Fruit fly (Drosophila melanogaster): ENCODE measurements around the gene nom.

Gene nom

DNA sequence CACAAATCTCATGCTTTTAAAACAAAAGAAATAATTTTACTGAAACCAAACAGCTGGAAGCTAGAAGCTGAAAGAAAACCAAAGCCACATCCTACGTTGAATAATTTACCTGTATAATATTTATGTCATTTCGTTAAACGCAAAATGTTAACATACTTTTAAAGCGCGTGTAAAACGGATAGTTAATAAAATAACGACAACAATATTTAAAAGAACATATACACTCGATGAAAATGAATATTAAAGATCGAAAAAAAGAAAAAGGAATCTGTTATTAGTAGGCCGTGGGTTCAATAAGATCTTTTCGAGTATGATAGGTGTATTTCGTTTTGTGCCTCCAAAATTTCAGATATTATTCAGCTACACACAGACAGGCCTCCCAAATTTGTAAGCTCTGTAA is 1.9 kb upstream of the nom start, which contains the start of gene CG8136:
Gene CG8136, plus strand, starts transcription at position 301 of the 400 bp plus-strand sequence.
- TF ChIP-seq Dll (optimal IDR thresholded peaks at IDR 0.05) (no peak), EcR (GFP tag; optimal IDR thresholded peaks at IDR 0.05) (no peak), pan (optimal IDR thresholded peaks at IDR 0.05) (no peak), psq (optimal IDR thresholded peaks at IDR 0.05) (no peak), usp (GFP tag; optimal IDR thresholded peaks at IDR 0.05) (no peak), CG8478 (optimal IDR thresholded peaks at IDR 0.05) (no peak)

DNA sequence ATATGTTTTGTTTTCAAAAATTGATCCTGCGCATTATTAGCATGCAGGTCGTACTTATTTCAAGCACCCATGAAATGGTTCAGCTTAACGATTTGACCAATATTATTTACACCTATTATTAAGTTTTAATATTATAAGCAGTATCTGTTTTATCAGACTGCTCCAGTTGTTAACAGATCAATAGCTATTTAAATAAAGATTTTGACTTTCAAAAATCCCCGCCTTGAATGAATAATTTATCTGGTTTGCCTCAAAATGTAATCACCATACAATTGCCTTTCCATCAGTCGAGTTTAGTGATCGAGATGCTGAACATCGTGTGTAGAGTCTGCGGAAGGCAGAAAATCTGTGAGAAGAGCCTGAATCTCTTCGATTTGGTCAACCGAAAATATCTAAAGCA is 2.2 kb downstream of the nom start, which contains the start of gene ouib:
Gene ouib, plus strand, starts transcription at position 301 of the 400 bp plus-strand sequence.
- no peak for TF ChIP-seq EcR (GFP tag; optimal IDR thresholded peaks at IDR 0.05)
- no peak for TF ChIP-seq psq (optimal IDR thresholded peaks at IDR 0.05)
- no peak for TF ChIP-seq CG8478 (optimal IDR thresholded peaks at IDR 0.05)
- no peak for TF ChIP-seq pan (optimal IDR thresholded peaks at IDR 0.05)
- TF ChIP-seq usp (GFP tag; optimal IDR thresholded peaks at IDR 0.05), result no peak
- TF ChIP-seq Dll (optimal IDR thresholded peaks at IDR 0.05), result no peak

- TF ChIP-seq usp (GFP tag; optimal IDR thresholded peaks at IDR 0.05) (no peak), psq (optimal IDR thresholded peaks at IDR 0.05) (no peak), EcR (GFP tag; optimal IDR thresholded peaks at IDR 0.05) (no peak)
Measured at dm6 chr3R:8726632-8727031, 3.7 kb downstream of the nom start, which contains the start of gene CG8159. CG8159 (plus strand) TSS chr3R:8726854.

DNA sequence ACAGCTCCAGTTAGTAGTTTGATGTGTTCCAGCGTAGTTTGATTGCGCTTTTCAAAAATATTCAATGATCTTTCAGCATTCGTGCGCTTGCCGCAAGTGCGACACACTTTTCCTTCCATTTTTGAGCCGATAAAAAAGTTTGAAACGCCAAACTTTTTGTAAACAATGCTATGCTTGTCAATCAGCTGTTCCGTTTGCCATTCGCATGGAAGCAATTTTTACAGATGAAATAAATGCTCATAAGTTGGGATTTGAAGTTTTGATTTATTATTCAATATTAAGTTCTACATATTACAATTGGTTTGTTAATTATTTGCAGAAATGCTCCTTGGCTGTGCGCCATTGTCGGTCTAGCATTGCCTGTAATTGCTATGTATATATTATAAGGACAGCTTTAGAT is 6.6 kb downstream of the nom start, which contains the start of gene ranshi:
Gene ranshi, minus strand, starts transcription at position 152 of the 400 bp plus-strand sequence.
- TF ChIP-seq Dll (optimal IDR thresholded peaks at IDR 0.05) (no peak), CG8478 (optimal IDR thresholded peaks at IDR 0.05) (no peak), psq (optimal IDR thresholded peaks at IDR 0.05) (no peak), usp (GFP tag; optimal IDR thresholded peaks at IDR 0.05) (no peak), EcR (GFP tag; optimal IDR thresholded peaks at IDR 0.05) (no peak), pan (optimal IDR thresholded peaks at IDR 0.05) (no peak)

- TF ChIP-seq EcR (GFP tag; optimal IDR thresholded peaks at IDR 0.05) (no peak), CG8478 (optimal IDR thresholded peaks at IDR 0.05) (no peak), Dll (optimal IDR thresholded peaks at IDR 0.05) (no peak), usp (GFP tag; optimal IDR thresholded peaks at IDR 0.05) (no peak), psq (optimal IDR thresholded peaks at IDR 0.05) (no peak), pan (optimal IDR thresholded peaks at IDR 0.05) (no peak)
Measured at dm6 chr3R:8731597-8732263, 8.8 kb downstream of the nom start, which contains the start of the genes M1BP and CG8202. M1BP (minus strand) TSS chr3R:8731698. CG8202 (plus strand) TSS chr3R:8732091.

- TF ChIP-seq EcR (GFP tag; optimal IDR thresholded peaks at IDR 0.05), result no peak
- TF ChIP-seq psq (optimal IDR thresholded peaks at IDR 0.05), result no peak
- no peak for TF ChIP-seq CG8478 (optimal IDR thresholded peaks at IDR 0.05)
- TF ChIP-seq usp (GFP tag; optimal IDR thresholded peaks at IDR 0.05), result no peak
- TF ChIP-seq Dll (optimal IDR thresholded peaks at IDR 0.05), result no peak
Measured at dm6 chr3R:8739161-8739783, 16.3 kb downstream of the nom start.

DNA sequence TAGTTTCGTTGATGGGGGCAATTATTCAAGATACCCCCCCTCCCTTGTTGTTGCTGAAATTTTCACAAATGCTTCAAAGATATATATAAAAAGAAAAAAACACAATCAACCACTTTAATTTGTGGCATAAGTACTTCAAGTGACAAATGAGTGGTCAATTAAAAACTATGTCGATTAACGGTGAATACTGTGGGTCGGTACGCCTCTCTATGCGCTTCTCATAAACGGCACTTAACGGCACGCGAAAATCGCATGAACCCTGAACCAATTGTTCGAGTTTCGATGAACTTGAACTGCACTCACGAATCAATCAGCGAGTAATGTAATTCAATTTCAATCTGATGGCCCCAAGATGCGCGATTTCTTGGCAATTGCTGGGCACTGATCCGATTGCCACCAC is 17.1 kb downstream of the nom start:
- no peak for TF ChIP-seq psq (optimal IDR thresholded peaks at IDR 0.05)
- no peak for TF ChIP-seq usp (GFP tag; optimal IDR thresholded peaks at IDR 0.05)
- no peak for TF ChIP-seq EcR (GFP tag; optimal IDR thresholded peaks at IDR 0.05)
- no peak for TF ChIP-seq pan (optimal IDR thresholded peaks at IDR 0.05)
- TF ChIP-seq Dll (optimal IDR thresholded peaks at IDR 0.05), result no peak
- TF ChIP-seq CG8478 (optimal IDR thresholded peaks at IDR 0.05), result no peak

DNA sequence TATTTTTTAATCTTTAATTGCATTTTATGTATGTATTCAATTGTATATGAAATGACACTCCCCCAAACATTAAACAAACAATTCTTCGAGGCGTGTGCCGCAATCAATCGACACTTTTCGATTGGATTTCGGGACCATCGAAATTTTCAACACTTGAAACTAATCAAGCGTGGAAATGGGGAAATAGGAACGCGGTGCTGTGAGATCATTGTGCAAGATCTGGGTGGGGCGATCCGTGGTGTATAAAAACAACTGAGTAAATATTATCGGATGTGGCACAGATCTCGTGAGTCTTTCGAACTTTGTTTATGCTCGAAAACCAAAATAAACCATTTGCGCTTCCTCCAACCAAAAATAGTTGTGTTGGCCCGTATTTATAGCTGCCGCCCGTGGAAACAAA is 18.3 kb downstream of the nom start:
- TF ChIP-seq EcR (GFP tag; optimal IDR thresholded peaks at IDR 0.05) (no peak), psq (optimal IDR thresholded peaks at IDR 0.05) (no peak), CG8478 (optimal IDR thresholded peaks at IDR 0.05) (no peak), pan (optimal IDR thresholded peaks at IDR 0.05) (no peak), Dll (optimal IDR thresholded peaks at IDR 0.05) (no peak), usp (GFP tag; optimal IDR thresholded peaks at IDR 0.05) (no peak)

DNA sequence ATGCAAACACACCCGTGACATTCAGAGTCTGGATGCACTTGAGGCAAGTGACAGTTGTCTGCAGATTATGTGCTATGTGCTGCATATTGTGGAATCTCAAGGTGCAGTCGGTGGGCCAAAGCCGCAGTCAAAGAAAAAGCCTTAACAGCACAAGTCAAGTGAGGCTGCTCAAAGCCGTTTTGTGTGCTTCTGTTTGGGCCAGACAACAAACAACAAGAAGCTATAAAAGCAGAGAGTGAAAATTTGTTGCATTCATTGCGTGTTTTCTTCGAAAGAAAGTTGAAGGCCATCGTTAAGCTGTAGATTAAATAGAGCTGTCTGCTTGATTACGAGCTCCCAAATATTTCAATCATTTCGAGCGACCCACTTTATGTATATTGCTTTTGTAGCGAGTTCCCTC is 19.0 kb downstream of the nom start:
- TF ChIP-seq pan (optimal IDR thresholded peaks at IDR 0.05), result no peak
- TF ChIP-seq psq (optimal IDR thresholded peaks at IDR 0.05), result no peak
- TF ChIP-seq usp (GFP tag; optimal IDR thresholded peaks at IDR 0.05), result no peak
- TF ChIP-seq CG8478 (optimal IDR thresholded peaks at IDR 0.05), result no peak
- TF ChIP-seq Dll (optimal IDR thresholded peaks at IDR 0.05), result no peak
- TF ChIP-seq EcR (GFP tag; optimal IDR thresholded peaks at IDR 0.05), result no peak

DNA sequence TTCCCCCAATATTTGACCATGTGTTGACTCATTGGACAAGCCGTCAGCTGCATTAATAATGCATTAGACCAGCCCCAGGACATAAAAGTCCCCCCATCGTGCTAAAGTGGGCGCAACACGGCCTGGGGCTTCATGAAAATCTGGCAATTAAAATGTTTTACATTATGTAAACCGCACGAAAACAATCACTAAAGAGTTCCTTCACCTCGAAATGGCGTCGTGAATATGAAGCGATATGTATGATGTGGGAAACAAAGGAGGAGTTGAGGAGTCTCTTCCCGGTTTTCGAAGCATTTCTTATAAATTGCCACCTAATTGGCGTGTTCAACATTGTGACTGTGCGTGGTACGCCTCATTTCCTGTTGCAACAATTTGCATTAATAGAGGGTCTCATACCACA is 19.7 kb downstream of the nom start:
- TF ChIP-seq pan (optimal IDR thresholded peaks at IDR 0.05) (no peak), CG8478 (optimal IDR thresholded peaks at IDR 0.05) (no peak), EcR (GFP tag; optimal IDR thresholded peaks at IDR 0.05) (peak in 1 of 2 experiments; percentile 69)

DNA sequence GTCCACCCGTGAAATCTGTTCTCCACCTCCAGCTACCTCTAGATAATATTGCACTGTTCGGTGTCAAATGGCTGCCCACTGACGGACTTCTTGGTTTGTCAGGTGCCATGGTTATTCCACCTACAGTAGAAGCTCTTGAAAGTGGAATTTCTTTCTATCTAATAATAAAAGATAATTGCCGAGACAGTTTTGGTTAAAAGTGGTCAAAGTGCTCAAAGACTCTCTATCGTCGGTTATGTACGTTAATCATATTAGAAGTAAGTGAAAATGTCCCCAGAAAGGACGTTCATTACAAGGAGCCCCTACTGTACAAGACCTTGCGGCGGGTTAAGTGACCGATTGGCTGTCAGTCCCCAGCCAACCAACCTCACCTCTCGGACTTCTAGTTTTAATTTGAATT is 21.2 kb downstream of the nom start:
- TF ChIP-seq CG8478 (optimal IDR thresholded peaks at IDR 0.05) (no peak), Dll (optimal IDR thresholded peaks at IDR 0.05) (no peak), psq (optimal IDR thresholded peaks at IDR 0.05) (no peak), EcR (GFP tag; optimal IDR thresholded peaks at IDR 0.05) (no peak), usp (GFP tag; optimal IDR thresholded peaks at IDR 0.05) (no peak)

- TF ChIP-seq CG8478 (optimal IDR thresholded peaks at IDR 0.05), result no peak
- TF ChIP-seq pan (optimal IDR thresholded peaks at IDR 0.05), result no peak
- no peak for TF ChIP-seq psq (optimal IDR thresholded peaks at IDR 0.05)
- TF ChIP-seq Dll (optimal IDR thresholded peaks at IDR 0.05), result no peak
- no peak for TF ChIP-seq EcR (GFP tag; optimal IDR thresholded peaks at IDR 0.05)
- no peak for TF ChIP-seq usp (GFP tag; optimal IDR thresholded peaks at IDR 0.05)
Measured at dm6 chr3R:8746354-8746753, 23.4 kb downstream of the nom start.

Measured in whole organism.